Fruit fly (Drosophila melanogaster) whole organism, embryonic: ENCODE results near the gene bin.
A peak's percentile ranks its signal among the peaks of the same experiment; 100 is the strongest.

ENCODE experiments used
- Asciz ChIP-seq: fragments of 200-800 bp; sonication (Bioruptor generic); optimal IDR thresholded peaks from 2 replicates; lab custom pipeline; 2017; ENCODE audit warnings: missing biosample characterization, mild to moderate bottlenecking, missing genetic modification characterization, missing genetic modification reagents
- Atf-2 ChIP-seq: fragments of 200-800 bp; sonication (Bioruptor generic); optimal IDR thresholded peaks from 2 replicates; lab custom pipeline; 2016; ENCODE audit warnings: missing biosample characterization, missing genetic modification characterization
- Awh ChIP-seq: fragments of 200-800 bp; sonication (Bioruptor generic); IDR thresholded peaks from 2 replicates; pipeline ENCODE4, ENCODE4 v1.3.6; 2022; ENCODE audit warnings: missing biosample characterization, missing genetic modification characterization
- BEAF-32 ChIP-seq: fragments of 200-800 bp; sonication (Bioruptor generic); optimal IDR thresholded peaks from 3 replicates; lab custom pipeline; 2017; ENCODE audit warnings: missing biosample characterization, missing genetic modification characterization, mild to moderate bottlenecking, moderate library complexity, missing genetic modification reagents
- Bteb2 ChIP-seq: fragments of 200-800 bp; sonication (Bioruptor generic); optimal IDR thresholded peaks from 2 replicates; lab custom pipeline; 2016; ENCODE audit warnings: missing biosample characterization, missing genetic modification characterization
- CG13123 ChIP-seq: fragments of 200-800 bp; sonication (Bioruptor generic); optimal IDR thresholded peaks from 2 replicates; lab custom pipeline; 2016; ENCODE audit warnings: missing biosample characterization, missing genetic modification characterization
- CG13287 ChIP-seq: fragments of 200-800 bp; sonication (Bioruptor generic); IDR thresholded peaks from 2 replicates; pipeline ENCODE4 v1.3.6; 2022; ENCODE audit warnings: missing biosample characterization, missing genetic modification characterization; ENCODE audit not compliant: partially characterized antibody
- CG14710 ChIP-seq: fragments of 200-800 bp; sonication (Bioruptor generic); optimal IDR thresholded peaks from 3 replicates; lab custom pipeline; 2019; ENCODE audit warnings: missing biosample characterization, mild to moderate bottlenecking, missing genetic modification characterization, moderate library complexity
- CG17385 ChIP-seq: fragments of 200-800 bp; sonication (Bioruptor generic); optimal IDR thresholded peaks from 3 replicates; lab custom pipeline; 2018; ENCODE audit warnings: missing biosample characterization, mild to moderate bottlenecking, missing genetic modification characterization
- CG18764 ChIP-seq: fragments of 200-800 bp; sonication (Bioruptor generic); optimal IDR thresholded peaks from 3 replicates; lab custom pipeline; 2016; ENCODE audit warnings: missing biosample characterization, missing genetic modification characterization
- CG2120 ChIP-seq: fragments of 200-800 bp; sonication (Bioruptor generic); optimal IDR thresholded peaks from 3 replicates; lab custom pipeline; 2016; ENCODE audit warnings: missing biosample characterization, missing genetic modification characterization
- CG2129 ChIP-seq: fragments of 200-800 bp; sonication (Bioruptor generic); IDR thresholded peaks from 2 replicates; pipeline ENCODE4 v1.3.6; 2022; ENCODE audit warnings: missing biosample characterization, missing genetic modification characterization; ENCODE audit not compliant: partially characterized antibody
- CG2875 ChIP-seq: fragments of 200-800 bp; sonication (Bioruptor generic); optimal IDR thresholded peaks from 2 replicates; lab custom pipeline; 2017; ENCODE audit warnings: missing biosample characterization, mild to moderate bottlenecking, missing genetic modification characterization, missing genetic modification reagents
- CG31388 ChIP-seq: fragments of 200-800 bp; sonication (Bioruptor generic); optimal IDR thresholded peaks from 2 replicates; lab custom pipeline; 2016; ENCODE audit warnings: missing biosample characterization, missing genetic modification characterization
- CG7556 ChIP-seq: fragments of 200-800 bp; sonication (Bioruptor generic); optimal IDR thresholded peaks from 2 replicates; lab custom pipeline; 2017; ENCODE audit warnings: missing biosample characterization, mild to moderate bottlenecking, missing genetic modification characterization
- CG8089 ChIP-seq: fragments of 200-800 bp; sonication (Bioruptor generic); optimal IDR thresholded peaks from 3 replicates; lab custom pipeline; 2016; ENCODE audit warnings: missing biosample characterization, missing genetic modification characterization
- CTCF ChIP-seq: fragments of 200-800 bp; sonication (Bioruptor generic); optimal IDR thresholded peaks from 2 replicates; lab custom pipeline; 2017; ENCODE audit warnings: missing biosample characterization, mild to moderate bottlenecking, missing genetic modification characterization, moderate library complexity
- Dp ChIP-seq: fragments of 200-800 bp; sonication (Bioruptor generic); optimal IDR thresholded peaks from 2 replicates; lab custom pipeline; 2018; ENCODE audit warnings: missing biosample characterization, mild to moderate bottlenecking, missing genetic modification characterization, moderate library complexity
- Elba2 ChIP-seq: fragments of 200-800 bp; sonication (Bioruptor generic); optimal IDR thresholded peaks from 3 replicates; lab custom pipeline; 2016; ENCODE audit warnings: missing biosample characterization, missing genetic modification characterization
- Hey ChIP-seq: fragments of 200-800 bp; sonication (Bioruptor generic); optimal IDR thresholded peaks from 3 replicates; lab custom pipeline; 2018; ENCODE audit warnings: missing biosample characterization, mild to moderate bottlenecking, missing genetic modification characterization
- Hr78 ChIP-seq, 2 experiments: fragments of 200-800 bp in 1 of 2; fragments of >200 bp in 1 of 2; sonication (Bioruptor generic) in 1 of 2; optimal IDR thresholded peaks; 2 replicates each; lab custom pipeline; 2017 to 2019; ENCODE audit warnings: missing biosample characterization in 2 of 2, missing genetic modification characterization in 2 of 2, mild to moderate bottlenecking in 1 of 2, moderate library complexity in 1 of 2
- Lpt ChIP-seq: fragments of >200 bp; optimal IDR thresholded peaks from 2 replicates; lab custom pipeline; 2018; ENCODE audit warnings: missing biosample characterization, missing genetic modification characterization
- Mad ChIP-seq: fragments of 200-800 bp; sonication (Bioruptor generic); optimal IDR thresholded peaks from 2 replicates; lab custom pipeline; 2016; ENCODE audit warnings: missing biosample characterization, missing genetic modification characterization
- Mes4 ChIP-seq: fragments of 200-800 bp; sonication (Bioruptor generic); optimal IDR thresholded peaks from 2 replicates; lab custom pipeline; 2016; ENCODE audit warnings: missing biosample characterization, missing genetic modification characterization
- Nf-YA ChIP-seq: fragments of 200-800 bp; sonication (Bioruptor generic); IDR thresholded peaks from 2 replicates; pipeline ENCODE4 v1.3.6; 2022; ENCODE audit warnings: missing biosample characterization, missing genetic modification characterization
- NfI ChIP-seq: fragments of 200-800 bp; sonication (Bioruptor generic); optimal IDR thresholded peaks from 3 replicates; lab custom pipeline; 2018; ENCODE audit warnings: missing biosample characterization, mild to moderate bottlenecking, missing genetic modification characterization, moderate library complexity
- Oaz ChIP-seq: fragments of 200-800 bp; sonication (Bioruptor generic); IDR thresholded peaks from 2 replicates; pipeline ENCODE4 v1.3.6; 2022; ENCODE audit warnings: missing biosample characterization, missing genetic modification characterization
- Ravus ChIP-seq: fragments of 200-800 bp; sonication (Bioruptor generic); IDR thresholded peaks from 2 replicates; pipeline ENCODE4 v1.3.6; 2022; ENCODE audit warnings: missing biosample characterization, missing genetic modification characterization
- Scr ChIP-seq: fragments of 200-800 bp; sonication (Bioruptor generic); IDR thresholded peaks from 2 replicates; pipeline ENCODE4 v1.3.6; 2022; ENCODE audit warnings: missing biosample characterization, missing genetic modification characterization; ENCODE audit not compliant: partially characterized antibody
- Side ChIP-seq: fragments of 200-800 bp; sonication (Bioruptor generic); optimal IDR thresholded peaks from 2 replicates; lab custom pipeline; 2016; ENCODE audit warnings: missing biosample characterization, missing genetic modification characterization
- Six4 ChIP-seq: fragments of 200-800 bp; sonication (Bioruptor generic); optimal IDR thresholded peaks from 2 replicates; lab custom pipeline; 2016; ENCODE audit warnings: missing biosample characterization, missing genetic modification characterization
- Stat92E ChIP-seq, 3 experiments: fragments of >200 bp in 2 of 3; fragments of 200-800 bp in 1 of 3; sonication (Bioruptor generic) in 1 of 3; optimal IDR thresholded peaks; 2 replicates each; lab custom pipeline; 2017 to 2019; ENCODE audit warnings: missing biosample characterization in 3 of 3, missing genetic modification characterization in 3 of 3, mild to moderate bottlenecking in 1 of 3, moderate library complexity in 1 of 3
- Usf ChIP-seq: fragments of 200-800 bp; sonication (Bioruptor generic); optimal IDR thresholded peaks from 2 replicates; lab custom pipeline; 2017; ENCODE audit warnings: missing genotype, missing biosample characterization, missing genetic modification characterization
- corto ChIP-seq: fragments of 200-800 bp; sonication (Bioruptor generic); optimal IDR thresholded peaks from 2 replicates; lab custom pipeline; 2016; ENCODE audit warnings: missing biosample characterization, mild to moderate bottlenecking, missing genetic modification characterization, moderate library complexity
- da ChIP-seq: fragments of 200-800 bp; sonication (Bioruptor generic); optimal IDR thresholded peaks from 2 replicates; lab custom pipeline; 2016; ENCODE audit warnings: missing biosample characterization, missing genetic modification characterization
- dati ChIP-seq: fragments of 200-800 bp; sonication (Bioruptor generic); IDR thresholded peaks from 2 replicates; pipeline ENCODE4 v1.3.6; 2022; ENCODE audit warnings: missing biosample characterization, missing genetic modification characterization
- dysf ChIP-seq: fragments of 200-800 bp; sonication (Bioruptor generic); IDR thresholded peaks from 3 replicates; pipeline ENCODE4 v1.3.6; 2022; ENCODE audit warnings: missing biosample characterization, missing genetic modification characterization
- fd3F ChIP-seq: fragments of 200-800 bp; sonication (Bioruptor generic); optimal IDR thresholded peaks from 2 replicates; lab custom pipeline; 2018; ENCODE audit warnings: missing biosample characterization, mild to moderate bottlenecking, missing genetic modification characterization, moderate library complexity
- fd96Cb ChIP-seq: fragments of 200-800 bp; sonication (Bioruptor generic); optimal IDR thresholded peaks from 2 replicates; lab custom pipeline; 2018; ENCODE audit warnings: missing biosample characterization, mild to moderate bottlenecking, missing genetic modification characterization, moderate library complexity
- ftz-f1 ChIP-seq: fragments of 200-800 bp; sonication (Bioruptor generic); optimal IDR thresholded peaks from 2 replicates; lab custom pipeline; 2016; ENCODE audit warnings: missing biosample characterization, missing genetic modification characterization
- grau ChIP-seq: fragments of 200-800 bp; optimal IDR thresholded peaks from 3 replicates; lab custom pipeline; 2019; ENCODE audit warnings: missing biosample characterization, mild to moderate bottlenecking, missing genetic modification characterization, moderate library complexity
- gsb-n ChIP-seq: fragments of 200-800 bp; sonication (Bioruptor generic); optimal IDR thresholded peaks from 3 replicates; lab custom pipeline; 2018; ENCODE audit warnings: missing biosample characterization, mild to moderate bottlenecking, missing genetic modification characterization
- gt ChIP-seq: fragments of 200-800 bp; sonication (Bioruptor generic); IDR thresholded peaks from 2 replicates; pipeline ENCODE4 v1.3.6; 2022; ENCODE audit warnings: missing biosample characterization, missing genetic modification characterization
- ken ChIP-seq: fragments of 200-800 bp; sonication (Bioruptor generic); IDR thresholded peaks from 3 replicates; pipeline ENCODE4 v1.3.6; 2022; ENCODE audit warnings: missing biosample characterization, missing genetic modification characterization
- sisA ChIP-seq: fragments of 200-800 bp; sonication (Bioruptor generic); IDR thresholded peaks from 2 replicates; pipeline ENCODE4 v1.3.6; 2022; ENCODE audit warnings: missing biosample characterization, missing genetic modification characterization
- stwl ChIP-seq: fragments of 200-800 bp; sonication (Bioruptor generic); optimal IDR thresholded peaks from 3 replicates; lab custom pipeline; 2018; ENCODE audit warnings: missing biosample characterization, mild to moderate bottlenecking, missing genetic modification characterization, moderate library complexity
- tna ChIP-seq: fragments of 200-800 bp; sonication (Bioruptor generic); IDR thresholded peaks from 2 replicates; pipeline ENCODE4 v1.3.6; 2022; ENCODE audit warnings: missing biosample characterization, missing genetic modification characterization; ENCODE audit not compliant: partially characterized antibody
- vvl ChIP-seq: fragments of 200-800 bp; sonication (Bioruptor generic); IDR thresholded peaks from 2 replicates; pipeline ENCODE4 v1.3.6; 2022; ENCODE audit warnings: missing biosample characterization, missing genetic modification characterization
- zfh2 ChIP-seq: fragments of 200-800 bp; sonication (Bioruptor generic); optimal IDR thresholded peaks from 2 replicates; lab custom pipeline; 2016; ENCODE audit warnings: missing biosample characterization, missing genetic modification characterization

bin gene

dm6 chr3L:6988942-6989569, 1.4 kb upstream of the bin start (continued):
- no peak; the same call in 1 of the 2 replicates for TF ChIP-seq CG13287
- peak; percentile 36 for TF ChIP-seq da (GFP tag; lab: Kevin White, UChicago)
- 0 out of 2 replicates have a peak, but pooled peaks have one; percentile 29 for TF ChIP-seq dati (GFP tag; lab: Robert Waterston, UW)
- peak; percentile 87 for TF ChIP-seq CG17385
- peak in 1 of 2 experiments; percentile 93 for TF ChIP-seq Hr78 (GFP tag; optimal IDR thresholded peaks at IDR 0.05; lab: Kevin White, UChicago)
- no peak for TF ChIP-seq Hey
- TF ChIP-seq ftz-f1 (GFP tag; lab: Kevin White, UChicago): peak; percentile 66
- peak; percentile 93 for TF ChIP-seq grau (tag; lab: Kevin White, UChicago)
- TF ChIP-seq CG2120 (GFP tag; lab: Kevin White, UChicago): peak; percentile 78
- peak; percentile 87 for TF ChIP-seq vvl (GFP tag; lab: Robert Waterston, UW)
- TF ChIP-seq Bteb2 (GFP tag; lab: Kevin White, UChicago): peak; percentile 47
- peak; percentile 53 for TF ChIP-seq CG8089
- TF ChIP-seq CG13123 (GFP tag; lab: Kevin White, UChicago): peak; percentile 64
- peak; percentile 86 for TF ChIP-seq sisA (GFP tag; lab: Robert Waterston, UW)
- TF ChIP-seq CG18764 (GFP tag; lab: Kevin White, UChicago): peak; percentile 82
- TF ChIP-seq CG2875 (GFP tag; lab: Kevin White, UChicago): peak; percentile 85
- TF ChIP-seq CTCF: peak; percentile 34
- peak; percentile 95 for TF ChIP-seq Asciz (GFP tag; lab: Kevin White, UChicago)
- TF ChIP-seq Mes4 (GFP tag; lab: Kevin White, UChicago): peak; percentile 25
- no peak for TF ChIP-seq BEAF-32 (GFP tag; lab: Kevin White, UChicago)
- TF ChIP-seq Stat92E (GFP tag; optimal IDR thresholded peaks at IDR 0.05; lab: Kevin White, UChicago): peak in 1 of 3 experiments; percentile 33
- TF ChIP-seq fd96Cb (tag; lab: Kevin White, UChicago): peak; percentile 92
- TF ChIP-seq Atf-2 (GFP tag; lab: Kevin White, UChicago): peak; percentile 49
- TF ChIP-seq Mad: no peak
- peak; percentile 97 for TF ChIP-seq CG14710 (tag; lab: Kevin White, UChicago)
- peak; percentile 82 for TF ChIP-seq Nf-YA (GFP tag; lab: Robert Waterston, UW)
- TF ChIP-seq Lpt (GFP tag; lab: Kevin White, UChicago): no peak
- TF ChIP-seq CG31388 (GFP tag; lab: Kevin White, UChicago): peak; percentile 80
- TF ChIP-seq gt (GFP tag; lab: Robert Waterston, UW): peak; percentile 56; the same call in 1 of the 2 replicates
- TF ChIP-seq dysf (GFP tag; lab: Robert Waterston, UW): peak; percentile 94
- TF ChIP-seq Usf (GFP tag; lab: Kevin White, UChicago): peak; percentile 88
- peak; percentile 46; the same call in 1 of the 2 replicates for TF ChIP-seq Awh (GFP tag; lab: Robert Waterston, UW)
- TF ChIP-seq CG7556 (GFP tag; lab: Kevin White, UChicago): peak; percentile 98
- TF ChIP-seq Side (GFP tag; lab: Kevin White, UChicago): peak; percentile 72
- 0 out of 3 replicates have a peak, but pooled peaks have one; percentile 33 for TF ChIP-seq ken (GFP tag; lab: Robert Waterston, UW)
- peak; percentile 83 for TF ChIP-seq Six4 (GFP tag; lab: Kevin White, UChicago)
- TF ChIP-seq Oaz (GFP tag; lab: Robert Waterston, UW): no peak
- no peak for TF ChIP-seq tna (GFP tag; lab: Robert Waterston, UW)
- TF ChIP-seq Dp (GFP tag; lab: Kevin White, UChicago): no peak
- peak; percentile 90 for TF ChIP-seq gsb-n (tag; lab: Kevin White, UChicago)
- TF ChIP-seq Scr (GFP tag; lab: Robert Waterston, UW): 0 out of 2 replicates have a peak, but pooled peaks have one; percentile 8
- peak; percentile 64 for TF ChIP-seq zfh2
- TF ChIP-seq CG2129 (GFP tag; lab: Robert Waterston, UW): no peak
- no peak for TF ChIP-seq corto
- TF ChIP-seq NfI (GFP tag; lab: Kevin White, UChicago): peak; percentile 74
- TF ChIP-seq fd3F (GFP tag; lab: Kevin White, UChicago): peak; percentile 80
- peak; percentile 15; the same call in 1 of the 2 replicates for TF ChIP-seq Ravus (GFP tag; lab: Robert Waterston, UW)
- peak; percentile 23 for TF ChIP-seq stwl (tag; lab: Kevin White, UChicago)
- no peak for TF ChIP-seq Elba2
